Worm (Caenorhabditis elegans) whole organism, L3 larva: ENCODE results near the gene str-230.
"Not testable (repeated sequence)": the region's sequence is repeated elsewhere in the genome, so short reads cannot be mapped to it uniquely, and the experiment has no call there.

Experiments
- R02D3.7 ChIP-seq: fragments of 150-350 bp; optimal IDR thresholded peaks from 2 replicates; lab custom pipeline; 2014; ENCODE audit warnings: missing biosample characterization, missing genetic modification characterization
- ZK546.5 ChIP-seq: sonication (generic microtip); optimal IDR thresholded peaks from 2 replicates; lab custom pipeline; 2017; ENCODE audit warnings: missing biosample characterization, missing genetic modification characterization
- ama-1 ChIP-seq: fragments of 150-350 bp; optimal IDR thresholded peaks from 2 replicates; lab custom pipeline; 2018
- ceh-16 ChIP-seq: sonication (generic microtip); optimal IDR thresholded peaks from 2 replicates; lab custom pipeline; 2017; ENCODE audit warnings: missing biosample characterization, missing genetic modification characterization
- ceh-28 ChIP-seq: fragments of 150-350 bp; optimal IDR thresholded peaks from 2 replicates; lab custom pipeline; 2014; ENCODE audit warnings: missing biosample characterization, missing genetic modification reagents, missing genetic modification characterization
- ceh-82 ChIP-seq: fragments of 150-350 bp; optimal IDR thresholded peaks from 2 replicates; lab custom pipeline; 2014; ENCODE audit warnings: missing biosample characterization, missing genetic modification characterization
- ceh-9 ChIP-seq: sonication (generic microtip); optimal IDR thresholded peaks from 2 replicates; lab custom pipeline; 2018; ENCODE audit warnings: missing biosample characterization, missing genetic modification characterization
- daf-12 ChIP-seq: fragments of 150-350 bp; optimal IDR thresholded peaks from 2 replicates; lab custom pipeline; 2014; ENCODE audit warnings: missing biosample characterization, missing genetic modification reagents, missing genetic modification characterization
- egl-27 ChIP-seq: sonication (generic microtip); optimal IDR thresholded peaks from 4 replicates; lab custom pipeline; 2017; ENCODE audit warnings: missing biosample characterization, missing genetic modification reagents, missing genetic modification characterization
- egl-5 ChIP-seq: fragments of 150-350 bp; optimal IDR thresholded peaks from 2 replicates; lab custom pipeline; 2017; ENCODE audit warnings: missing biosample characterization, missing genetic modification reagents, missing genetic modification characterization, inconsistent platforms
- elt-1 ChIP-seq: fragments of 150-350 bp; optimal IDR thresholded peaks from 2 replicates; lab custom pipeline; 2014; ENCODE audit warnings: missing biosample characterization, missing genetic modification characterization
- elt-2 ChIP-seq: sonication (generic microtip); optimal IDR thresholded peaks from 2 replicates; lab custom pipeline; 2016; ENCODE audit warnings: missing genetic modification reagents, mild to moderate bottlenecking, missing genetic modification characterization, missing compliant biosample characterization
- elt-3 ChIP-seq, 3 experiments: fragments of 150-350 bp in 1 of 3; sonication (generic microtip) in 2 of 3; optimal IDR thresholded peaks; 2 replicates in 2 of 3; 4 replicates in 1 of 3; lab custom pipeline; 2014 to 2017; ENCODE audit warnings: missing biosample characterization in 3 of 3, missing genetic modification characterization in 3 of 3
- eor-1 ChIP-seq, 2 experiments: fragments of 150-350 bp; optimal IDR thresholded peaks; 2 replicates each; lab custom pipeline; 2014 to 2018; ENCODE audit warnings: missing biosample characterization in 2 of 2, missing genetic modification characterization in 2 of 2
- fkh-10 ChIP-seq: sonication (generic microtip); optimal IDR thresholded peaks from 2 replicates; lab custom pipeline; 2017; ENCODE audit warnings: missing biosample characterization, missing genetic modification reagents, missing genetic modification characterization
- fkh-2 ChIP-seq: fragments of 150-350 bp; optimal IDR thresholded peaks from 2 replicates; lab custom pipeline; 2014; ENCODE audit warnings: missing biosample characterization, missing genetic modification reagents, missing genetic modification characterization
- fos-1 ChIP-seq: fragments of 150-350 bp; optimal IDR thresholded peaks from 2 replicates; lab custom pipeline; 2014; ENCODE audit warnings: missing biosample characterization, missing genetic modification characterization
- hmg-11 ChIP-seq: sonication (generic microtip); optimal IDR thresholded peaks from 2 replicates; lab custom pipeline; 2016; ENCODE audit warnings: missing genetic modification characterization, missing compliant biosample characterization
- jun-1 ChIP-seq: fragments of 150-350 bp; optimal IDR thresholded peaks from 2 replicates; lab custom pipeline; 2014; ENCODE audit warnings: missing biosample characterization, missing genetic modification reagents, missing genetic modification characterization
- lin-15B ChIP-seq: fragments of 150-350 bp; optimal IDR thresholded peaks from 2 replicates; lab custom pipeline; 2014; ENCODE audit warnings: missing biosample characterization, missing genetic modification characterization
- lin-39 ChIP-seq: fragments of 150-350 bp; optimal IDR thresholded peaks from 2 replicates; lab custom pipeline; 2018; ENCODE audit warnings: missing biosample characterization, missing genetic modification reagents, missing genetic modification characterization
- lsy-12 ChIP-seq: sonication (generic microtip); optimal IDR thresholded peaks from 2 replicates; lab custom pipeline; 2016; ENCODE audit warnings: mild to moderate bottlenecking, missing genetic modification characterization, missing compliant biosample characterization
- mdl-1 ChIP-seq: fragments of 150-350 bp; optimal IDR thresholded peaks from 2 replicates; lab custom pipeline; 2014; ENCODE audit warnings: missing biosample characterization, missing genetic modification characterization
- mml-1 ChIP-seq: fragments of 150-350 bp; sonication (generic microtip); optimal IDR thresholded peaks from 3 replicates; lab custom pipeline; 2014; ENCODE audit warnings: missing biosample characterization, missing genetic modification characterization
- nfya-1 ChIP-seq: sonication (generic microtip); optimal IDR thresholded peaks from 2 replicates; lab custom pipeline; 2017; ENCODE audit warnings: missing genetic modification characterization, mild to moderate bottlenecking, missing compliant biosample characterization, antibody characterized with exemption, moderate library complexity; ENCODE audit not compliant: insufficient read depth
- nhr-11 ChIP-seq: fragments of 150-350 bp; optimal IDR thresholded peaks from 2 replicates; lab custom pipeline; 2014; ENCODE audit warnings: missing biosample characterization, missing genetic modification characterization
- nhr-12 ChIP-seq: fragments of 150-350 bp; optimal IDR thresholded peaks from 2 replicates; lab custom pipeline; 2014; ENCODE audit warnings: missing biosample characterization, missing genetic modification characterization
- nhr-23 ChIP-seq: fragments of 150-350 bp; optimal IDR thresholded peaks from 2 replicates; lab custom pipeline; 2014; ENCODE audit warnings: missing biosample characterization, missing genetic modification reagents, missing genetic modification characterization
- nhr-237 ChIP-seq: fragments of 150-350 bp; optimal IDR thresholded peaks from 2 replicates; lab custom pipeline; 2014; ENCODE audit warnings: missing biosample characterization, missing genetic modification characterization
- nhr-25 ChIP-seq: sonication (generic microtip); optimal IDR thresholded peaks from 2 replicates; lab custom pipeline; 2017; ENCODE audit warnings: missing biosample characterization, missing genetic modification characterization
- nhr-28 ChIP-seq: fragments of 150-350 bp; optimal IDR thresholded peaks from 2 replicates; lab custom pipeline; 2014; ENCODE audit warnings: missing biosample characterization, missing genetic modification characterization
- nhr-43 ChIP-seq: sonication (generic microtip); optimal IDR thresholded peaks from 2 replicates; lab custom pipeline; 2016; ENCODE audit warnings: mild to moderate bottlenecking, missing genetic modification characterization, missing compliant biosample characterization; ENCODE audit not compliant: poor library complexity, severe bottlenecking
- nhr-67 ChIP-seq: fragments of 150-350 bp; optimal IDR thresholded peaks from 2 replicates; lab custom pipeline; 2014; ENCODE audit warnings: missing biosample characterization, missing genetic modification characterization
- nhr-76 ChIP-seq: fragments of 150-350 bp; sonication (generic microtip); optimal IDR thresholded peaks from 5 replicates; lab custom pipeline; 2014; ENCODE audit warnings: missing biosample characterization, missing genetic modification characterization
- pha-4 ChIP-seq: fragments of 150-350 bp; optimal IDR thresholded peaks from 2 replicates; lab custom pipeline; 2014; ENCODE audit warnings: missing biosample characterization, missing genetic modification reagents, missing genetic modification characterization
- pqm-1 ChIP-seq: fragments of 150-350 bp; optimal IDR thresholded peaks from 2 replicates; lab custom pipeline; 2017; ENCODE audit warnings: missing biosample characterization, missing genetic modification characterization, inconsistent platforms
- sea-2 ChIP-seq: fragments of 150-350 bp; sonication (generic microtip); optimal IDR thresholded peaks from 4 replicates; lab custom pipeline; 2014; ENCODE audit warnings: missing biosample characterization, missing genetic modification reagents, missing genetic modification characterization
- skn-1 ChIP-seq: fragments of 150-350 bp; optimal IDR thresholded peaks from 2 replicates; lab custom pipeline; 2014; ENCODE audit warnings: missing biosample characterization, missing genetic modification characterization
- snpc-4 ChIP-seq: fragments of 150-350 bp; optimal IDR thresholded peaks from 2 replicates; lab custom pipeline; 2014; ENCODE audit warnings: missing biosample characterization, missing genetic modification characterization
- tbx-2 ChIP-seq: sonication (generic microtip); optimal IDR thresholded peaks from 2 replicates; lab custom pipeline; 2016; ENCODE audit warnings: mild to moderate bottlenecking, missing genetic modification characterization, missing compliant biosample characterization
- unc-39 ChIP-seq: sonication (generic microtip); optimal IDR thresholded peaks from 4 replicates; lab custom pipeline; 2017; ENCODE audit warnings: missing biosample characterization, missing genetic modification characterization
- unc-62 ChIP-seq: fragments of 150-350 bp; sonication (generic microtip); optimal IDR thresholded peaks from 4 replicates; lab custom pipeline; 2014; ENCODE audit warnings: missing biosample characterization, missing genetic modification reagents, missing genetic modification characterization
- zag-1 ChIP-seq: fragments of 150-350 bp; optimal IDR thresholded peaks from 2 replicates; lab custom pipeline; 2014; ENCODE audit warnings: missing biosample characterization, missing genetic modification characterization
- ztf-11 ChIP-seq: fragments of 150-350 bp; optimal IDR thresholded peaks from 2 replicates; lab custom pipeline; 2014; ENCODE audit warnings: missing biosample characterization, missing genetic modification characterization
- ztf-4 ChIP-seq: fragments of 150-350 bp; optimal IDR thresholded peaks from 2 replicates; lab custom pipeline; 2014; ENCODE audit warnings: missing biosample characterization, missing genetic modification characterization

The str-230 gene

ce11 chrV:14212813-14213212 lies 2.2 kb upstream of the str-230 start (continued):
- TF ChIP-seq jun-1 (tag; lab: Kevin White, UChicago) = peak; percentile 52

ce11 chrV:14205214-14205613 lies 5.4 kb downstream of the str-230 start, which contains the start of gene T16A9.3:
Gene T16A9.3, plus strand, starts transcription at chrV:14205514.
- TF ChIP-seq nhr-237 (tag; lab: Kevin White, UChicago); eor-1 (tag; optimal IDR thresholded peaks at IDR 0.05; lab: Kevin White, UChicago); pqm-1 (tag; lab: Kevin White, UChicago): not testable (repeated sequence)
- TF ChIP-seq, all 47 proteins: peak for 0; not testable (repeated sequence) for 47

ce11 chrV:14200086-14200485 lies 10.6 kb downstream of the str-230 start:
- TF ChIP-seq unc-62 (GFP tag; lab: Kevin White, UChicago) (peak; percentile 92), nhr-76 (no peak), ceh-9 (no peak), R02D3.7 (tag; lab: Kevin White, UChicago) (peak; percentile 79), ceh-16 (tag; lab: Kevin White, UChicago) (no peak), skn-1 (peak; percentile 92), nhr-23 (peak; percentile 82), nhr-28 (no peak), ceh-82 (tag; lab: Kevin White, UChicago) (peak; percentile 49), eor-1 (tag; optimal IDR thresholded peaks at IDR 0.05; lab: Kevin White, UChicago) (peak in 1 of 2 experiments; percentile 27), ztf-11 (no peak), elt-1 (tag; lab: Kevin White, UChicago) (peak; percentile 40), fkh-10 (peak; percentile 11), zag-1 (tag; lab: Kevin White, UChicago) (no peak), elt-2 (tag; lab: Kevin White, UChicago) (peak; percentile 85), jun-1 (tag; lab: Kevin White, UChicago) (peak; percentile 93), fos-1 (tag; lab: Kevin White, UChicago) (no peak), mml-1 (tag; lab: Kevin White, UChicago) (no peak), tbx-2 (tag; lab: Kevin White, UChicago) (peak; percentile 67), nhr-43 (peak; percentile 78), nhr-12 (tag; lab: Kevin White, UChicago) (no peak), mdl-1 (tag; lab: Kevin White, UChicago) (peak; percentile 58), lin-39 (tag; lab: Kevin White, UChicago) (peak; percentile 95), elt-3 (tag; optimal IDR thresholded peaks at IDR 0.05; lab: Kevin White, UChicago) (peak in 2 of 3 experiments; percentile 81 to 84), nhr-237 (tag; lab: Kevin White, UChicago) (no peak), hmg-11 (tag; lab: Kevin White, UChicago) (peak; percentile 83), egl-5 (tag; lab: Kevin White, UChicago) (peak; percentile 87), ama-1 (no peak), nfya-1 (tag; lab: Kevin White, UChicago) (peak; percentile 93), nhr-11 (tag; lab: Kevin White, UChicago) (peak; percentile 91), ZK546.5 (tag; lab: Kevin White, UChicago) (no peak), lin-15B (tag; lab: Kevin White, UChicago) (peak; percentile 83), snpc-4 (peak; percentile 67), lsy-12 (tag; lab: Kevin White, UChicago) (peak; percentile 85), pha-4 (tag; lab: Kevin White, UChicago) (peak; percentile 96), daf-12 (no peak), egl-27 (tag; lab: Kevin White, UChicago) (peak; percentile 11), sea-2 (GFP tag; lab: Kevin White, UChicago) (peak; percentile 83), unc-39 (no peak), fkh-2 (tag; lab: Kevin White, UChicago) (peak; percentile 76), pqm-1 (tag; lab: Kevin White, UChicago) (peak; percentile 81), ztf-4 (tag; lab: Kevin White, UChicago) (peak; percentile 17), ceh-28 (tag; lab: Kevin White, UChicago) (peak; percentile 87), nhr-67 (tag; lab: Kevin White, UChicago) (no peak), nhr-25 (tag; lab: Kevin White, UChicago) (peak; percentile 91)
